Worm (Caenorhabditis elegans): ENCODE results near the gene ttr-32.

Gene ttr-32

ce11 chrIII:7570083-7570695 is 4.0 kb downstream of the ttr-32 start, which contains the start of gene R13A5.7 (continued):
- TF ChIP-seq K12H6.12 (tag; optimal IDR thresholded peaks at IDR 0.05) (peak; percentile 64), lin-35 (GFP tag; optimal IDR thresholded peaks at IDR 0.05) (peak in 1 of 3 experiments; percentile 62), unc-130 (GFP tag; optimal IDR thresholded peaks at IDR 0.05) (no peak), nfya-2 (GFP tag; IDR thresholded peaks at IDR 0.05) (no peak), repo-1 (tag; optimal IDR thresholded peaks at IDR 0.05) (no peak), aptf-3 (GFP tag; IDR thresholded peaks at IDR 0.05) (no peak), F57A8.1 (GFP tag; optimal IDR thresholded peaks at IDR 0.05) (no peak), F37B4.10 (GFP tag; IDR thresholded peaks at IDR 0.05) (no peak), madf-6 (GFP tag; IDR thresholded peaks at IDR 0.05) (0 out of 2 replicates have a peak, but pooled peaks have one; percentile 26), F33H1.4 (GFP tag; IDR thresholded peaks at IDR 0.05) (no peak), F39B2.1 (GFP tag; IDR thresholded peaks at IDR 0.05) (no peak), B0035.1 (tag; optimal IDR thresholded peaks at IDR 0.05) (no peak), lag-1 (GFP tag; IDR thresholded peaks at IDR 0.05) (no peak), pha-4 (tag; optimal IDR thresholded peaks at IDR 0.05) (no peak), chd-7 (tag; optimal IDR thresholded peaks at IDR 0.05) (peak; percentile 69), hsf-1 (GFP tag; IDR thresholded peaks at IDR 0.05) (no peak), pbrm-1 (GFP tag; IDR thresholded peaks at IDR 0.05) (peak; percentile 46; the same call in 1 of the 2 replicates), Y53G8AR.9 (GFP tag; conservative IDR thresholded peaks at IDR 0.05) (no peak), attf-3 (GFP tag; conservative IDR thresholded peaks at IDR 0.05) (no peak), egrh-3 (GFP tag; IDR thresholded peaks at IDR 0.05) (peak; percentile 42; the same call in 1 of the 2 replicates), ets-4 (GFP tag; optimal IDR thresholded peaks at IDR 0.05) (peak; percentile 12), madf-8 (GFP tag; conservative IDR thresholded peaks at IDR 0.05) (no peak), attf-5 (GFP tag; optimal IDR thresholded peaks at IDR 0.05) (peak; percentile 85), snpc-3.4 (tag; optimal IDR thresholded peaks at IDR 0.05) (no peak), lir-1 (GFP tag; conservative IDR thresholded peaks at IDR 0.05) (no peak), fkh-3 (tag; optimal IDR thresholded peaks at IDR 0.05) (no peak), B0019.2 (GFP tag; conservative IDR thresholded peaks at IDR 0.05) (no peak), ekl-4 (GFP tag; IDR thresholded peaks at IDR 0.05) (no peak), K11D2.4 (GFP tag; IDR thresholded peaks at IDR 0.05) (0 out of 2 replicates have a peak, but pooled peaks have one; percentile 17), ztf-26 (tag; optimal IDR thresholded peaks at IDR 0.05) (no peak), akir-1 (GFP tag; optimal IDR thresholded peaks at IDR 0.05) (no peak), C17E4.6 (GFP tag; IDR thresholded peaks at IDR 0.05) (no peak), madf-3 (GFP tag; IDR thresholded peaks at IDR 0.05) (no peak), ztf-28 (GFP tag; IDR thresholded peaks at IDR 0.05) (no peak), mes-4 (tag; optimal IDR thresholded peaks at IDR 0.05) (no peak), ztf-25 (GFP tag; IDR thresholded peaks at IDR 0.05) (no peak), Y67H2A.10 (GFP tag; conservative IDR thresholded peaks at IDR 0.05) (no peak), lin-40 (tag; optimal IDR thresholded peaks at IDR 0.05) (peak; percentile 69), ceh-79 (tag; optimal IDR thresholded peaks at IDR 0.05) (no peak), rec-8 (tag; optimal IDR thresholded peaks at IDR 0.05) (no peak), ceh-100 (GFP tag; IDR thresholded peaks at IDR 0.05) (no peak), ztf-3 (GFP tag; optimal IDR thresholded peaks at IDR 0.05) (no peak), nfyb-1 (GFP tag; IDR thresholded peaks at IDR 0.05) (peak; percentile 84), C06A6.2 (GFP tag; conservative IDR thresholded peaks at IDR 0.05) (no peak), atf-7 (tag; optimal IDR thresholded peaks at IDR 0.05) (no peak), zfh-2 (GFP tag; conservative IDR thresholded peaks at IDR 0.05) (no peak; the same call in none of the 2 replicates), hlh-26 (GFP tag; conservative IDR thresholded peaks at IDR 0.05) (no peak), sdz-38 (tag; optimal IDR thresholded peaks at IDR 0.05) (no peak)
